Worm (Caenorhabditis elegans): ENCODE data around the gene F54D5.3.
A peak's percentile ranks its signal among the peaks of the same experiment; 100 is the strongest.

F54D5.3 gene

ce11 chrII:11592023-11592422 lies 20.4 kb downstream of the F54D5.3 start, which contains the start of gene F07A11.1:
Gene F07A11.1 (minus strand): TSS chrII:11592123.
- no peak for TF ChIP-seq ces-1 (GFP tag; optimal IDR thresholded peaks at IDR 0.05)
- TF ChIP-seq snpc-4 (tag; optimal IDR thresholded peaks at IDR 0.05): no peak
- TF ChIP-seq mef-2 (tag; optimal IDR thresholded peaks at IDR 0.05): no peak
- no peak for TF ChIP-seq lsy-2 (tag; optimal IDR thresholded peaks at IDR 0.05)
- TF ChIP-seq nhr-47 (tag; optimal IDR thresholded peaks at IDR 0.05): no peak
- no peak for TF ChIP-seq vab-15 (tag; optimal IDR thresholded peaks at IDR 0.05)
- no peak for TF ChIP-seq dpl-1 (GFP tag; optimal IDR thresholded peaks at IDR 0.05)
- TF ChIP-seq nhr-11 (tag; optimal IDR thresholded peaks at IDR 0.05): no peak
- no peak for TF ChIP-seq efl-1 (optimal IDR thresholded peaks at IDR 0.05)
- TF ChIP-seq efl-1 (GFP tag; optimal IDR thresholded peaks at IDR 0.05 in 1 of 2): no peak
- TF ChIP-seq aly-2 (tag; optimal IDR thresholded peaks at IDR 0.05): no peak
- no peak for TF ChIP-seq grh-1 (GFP tag; IDR thresholded peaks at IDR 0.05)
- TF ChIP-seq nhr-28 (tag; optimal IDR thresholded peaks at IDR 0.05): no peak
- TF ChIP-seq dsc-1 (tag; optimal IDR thresholded peaks at IDR 0.05): no peak
- no peak for TF ChIP-seq lin-35 (GFP tag; optimal IDR thresholded peaks at IDR 0.05)
- no peak for TF ChIP-seq F16B12.6 (tag; optimal IDR thresholded peaks at IDR 0.05)
- no peak for TF ChIP-seq lir-3 (tag; optimal IDR thresholded peaks at IDR 0.05; ENCODE audit: poor library complexity)
- TF ChIP-seq hlh-17 (GFP tag; optimal IDR thresholded peaks at IDR 0.05; ENCODE audit: borderline replicate concordance): no peak
- TF ChIP-seq nhr-90 (tag; optimal IDR thresholded peaks at IDR 0.05; ENCODE audit: poor library complexity): no peak
- no peak for TF ChIP-seq zip-4 (GFP tag; optimal IDR thresholded peaks at IDR 0.05)
- TF ChIP-seq ets-5 (GFP tag; IDR thresholded peaks at IDR 0.05): no peak

ce11 chrII:11595368-11595996 lies 23.9 kb downstream of the F54D5.3 start, which contains the start of gene gfat-1:
Gene gfat-1 (minus strand): TSS chrII:11595418.
- TF ChIP-seq lin-35 (GFP tag; optimal IDR thresholded peaks at IDR 0.05) (peak in 1 of 2 experiments; percentile 6), dpl-1 (GFP tag; optimal IDR thresholded peaks at IDR 0.05) (peak in 1 of 3 experiments; percentile 15), nhr-71 (tag; optimal IDR thresholded peaks at IDR 0.05) (peak; percentile 24), lin-13 (GFP tag; optimal IDR thresholded peaks at IDR 0.05) (no peak), ztf-4 (tag; optimal IDR thresholded peaks at IDR 0.05) (no peak), mdl-1 (tag; optimal IDR thresholded peaks at IDR 0.05) (peak; percentile 41 to 61), nhr-11 (tag; optimal IDR thresholded peaks at IDR 0.05) (no peak), hlh-17 (GFP tag; optimal IDR thresholded peaks at IDR 0.05; ENCODE audit: borderline replicate concordance) (no peak), sup-37 (GFP tag; optimal IDR thresholded peaks at IDR 0.05) (no peak), nhr-77 (tag; optimal IDR thresholded peaks at IDR 0.05) (no peak), ets-5 (GFP tag; IDR thresholded peaks at IDR 0.05) (no peak), swsn-7 (tag; optimal IDR thresholded peaks at IDR 0.05) (no peak), nhr-28 (tag; optimal IDR thresholded peaks at IDR 0.05) (no peak), C34B4.2 (tag; optimal IDR thresholded peaks at IDR 0.05) (no peak), lin-14 (GFP tag; optimal IDR thresholded peaks at IDR 0.05) (peak; percentile 75), lsy-2 (tag; optimal IDR thresholded peaks at IDR 0.05) (peak in 1 of 2 experiments; percentile 1), efl-1 (optimal IDR thresholded peaks at IDR 0.05) (peak in 1 of 2 experiments; percentile 21), efl-1 (GFP tag; optimal IDR thresholded peaks at IDR 0.05 in 1 of 2) (peak; percentile 22 to 87), efl-3 (GFP tag; optimal IDR thresholded peaks at IDR 0.05) (no peak), unc-30 (tag; optimal IDR thresholded peaks at IDR 0.05) (no peak), ztf-11 (tag; optimal IDR thresholded peaks at IDR 0.05) (peak in 1 of 2 experiments; percentile 1)

- TF ChIP-seq nhr-71 (tag; optimal IDR thresholded peaks at IDR 0.05) (peak; percentile 86), nhr-47 (tag; optimal IDR thresholded peaks at IDR 0.05) (no peak), mef-2 (tag; optimal IDR thresholded peaks at IDR 0.05) (no peak), ztf-11 (tag; optimal IDR thresholded peaks at IDR 0.05) (no peak), hlh-17 (GFP tag; optimal IDR thresholded peaks at IDR 0.05; ENCODE audit: borderline replicate concordance) (no peak), nhr-237 (tag; optimal IDR thresholded peaks at IDR 0.05) (no peak), lin-14 (GFP tag; optimal IDR thresholded peaks at IDR 0.05) (peak; percentile 1)
Observed at ce11 chrII:11596157-11596740, 24.6 kb downstream of the F54D5.3 start.
